Fruit fly (Drosophila melanogaster) whole organism, embryonic: ENCODE measurements around the gene fit.

ENCODE experiments used
- Aef1 ChIP-seq: fragments of 200-800 bp; sonication (Bioruptor generic); IDR thresholded peaks from 3 replicates; pipeline ENCODE4 v1.3.6; 2022; ENCODE audit warnings: missing biosample characterization, missing genetic modification characterization
- CG10147 ChIP-seq: fragments of 200-800 bp; sonication (Bioruptor generic); optimal IDR thresholded peaks from 2 replicates; lab custom pipeline; 2019; ENCODE audit warnings: missing biosample characterization, mild to moderate bottlenecking, missing genetic modification characterization, moderate library complexity
- CG12155 ChIP-seq: fragments of 200-800 bp; sonication (Bioruptor generic); optimal IDR thresholded peaks from 3 replicates; lab custom pipeline; 2016; ENCODE audit warnings: missing biosample characterization, missing genetic modification characterization
- CG12942 ChIP-seq: fragments of 200-800 bp; sonication (Bioruptor generic); optimal IDR thresholded peaks from 3 replicates; lab custom pipeline; 2016; ENCODE audit warnings: missing biosample characterization, missing genetic modification characterization
- CG15073 ChIP-seq: fragments of 200-800 bp; sonication (Bioruptor generic); optimal IDR thresholded peaks from 2 replicates; lab custom pipeline; 2016; ENCODE audit warnings: missing biosample characterization, missing genetic modification characterization
- CG15514 ChIP-seq: fragments of 200-800 bp; sonication (Bioruptor generic); optimal IDR thresholded peaks from 3 replicates; lab custom pipeline; 2017; ENCODE audit warnings: missing biosample characterization, missing genetic modification characterization, mild to moderate bottlenecking, moderate library complexity, missing genetic modification reagents
- CG17568 ChIP-seq: fragments of 200-800 bp; sonication (Bioruptor generic); optimal IDR thresholded peaks from 2 replicates; lab custom pipeline; 2018; ENCODE audit warnings: missing biosample characterization, mild to moderate bottlenecking, missing genetic modification characterization, moderate library complexity
- CG17829 ChIP-seq: fragments of 200-800 bp; optimal IDR thresholded peaks from 2 replicates; lab custom pipeline; 2019; ENCODE audit warnings: missing biosample characterization, mild to moderate bottlenecking, missing genetic modification characterization, moderate library complexity
- CG17912 ChIP-seq: fragments of 200-800 bp; sonication (Bioruptor generic); optimal IDR thresholded peaks from 2 replicates; lab custom pipeline; 2018; ENCODE audit warnings: missing biosample characterization, mild to moderate bottlenecking, missing genetic modification characterization
- CG31365 ChIP-seq: fragments of 200-800 bp; sonication (Bioruptor generic); optimal IDR thresholded peaks from 2 replicates; lab custom pipeline; 2018; ENCODE audit warnings: missing biosample characterization, mild to moderate bottlenecking, missing genetic modification characterization
- CG31388 ChIP-seq: fragments of 200-800 bp; sonication (Bioruptor generic); optimal IDR thresholded peaks from 2 replicates; lab custom pipeline; 2016; ENCODE audit warnings: missing biosample characterization, missing genetic modification characterization
- CG3407 ChIP-seq: fragments of 200-800 bp; sonication (Bioruptor generic); optimal IDR thresholded peaks from 2 replicates; lab custom pipeline; 2018; ENCODE audit warnings: missing biosample characterization, mild to moderate bottlenecking, missing genetic modification characterization
- CG6813 ChIP-seq: fragments of 200-800 bp; sonication (Bioruptor generic); optimal IDR thresholded peaks from 2 replicates; lab custom pipeline; 2017; ENCODE audit warnings: missing biosample characterization, missing genetic modification characterization, mild to moderate bottlenecking, moderate library complexity, missing genetic modification reagents
- CG7963 ChIP-seq: fragments of 200-800 bp; sonication (Bioruptor generic); IDR thresholded peaks from 3 replicates; pipeline ENCODE4 v1.3.6; 2022; ENCODE audit warnings: missing biosample characterization, missing genetic modification characterization; ENCODE audit not compliant: partially characterized antibody
- CG8281 ChIP-seq: fragments of 200-800 bp; sonication (Bioruptor generic); optimal IDR thresholded peaks from 2 replicates; lab custom pipeline; 2018; ENCODE audit warnings: missing biosample characterization, mild to moderate bottlenecking, missing genetic modification characterization, moderate library complexity
- CG8478 ChIP-seq: fragments of >200 bp; optimal IDR thresholded peaks from 2 replicates; lab custom pipeline; 2018
- CG8944 ChIP-seq: fragments of 200-800 bp; sonication (Bioruptor generic); optimal IDR thresholded peaks from 3 replicates; lab custom pipeline; 2016; ENCODE audit warnings: missing biosample characterization, missing genetic modification characterization
- CG9727 ChIP-seq: fragments of 200-800 bp; sonication (Bioruptor generic); optimal IDR thresholded peaks from 3 replicates; lab custom pipeline; 2017; ENCODE audit warnings: missing biosample characterization, mild to moderate bottlenecking, missing genetic modification characterization
- Dbx ChIP-seq: fragments of 200-800 bp; sonication (Bioruptor generic); IDR thresholded peaks from 3 replicates; pipeline ENCODE4 v1.3.6; 2022; ENCODE audit warnings: missing biosample characterization, missing genetic modification characterization
- Dref ChIP-seq: fragments of 200-800 bp; sonication (Bioruptor generic); IDR thresholded peaks from 2 replicates; pipeline ENCODE4 v1.3.6; 2022; ENCODE audit warnings: missing biosample characterization, missing genetic modification characterization
- Elba2 ChIP-seq: fragments of 200-800 bp; sonication (Bioruptor generic); optimal IDR thresholded peaks from 3 replicates; lab custom pipeline; 2016; ENCODE audit warnings: missing biosample characterization, missing genetic modification characterization
- Fer2 ChIP-seq: fragments of 200-800 bp; sonication (Bioruptor generic); optimal IDR thresholded peaks from 2 replicates; lab custom pipeline; 2018; ENCODE audit warnings: missing biosample characterization, mild to moderate bottlenecking, missing genetic modification characterization, moderate library complexity
- HmgD ChIP-seq: fragments of 200-800 bp; sonication (Bioruptor generic); optimal IDR thresholded peaks from 3 replicates; lab custom pipeline; 2016; ENCODE audit warnings: missing biosample characterization, missing genetic modification characterization
- Lhr ChIP-seq: fragments of 200-800 bp; sonication (Bioruptor generic); optimal IDR thresholded peaks from 3 replicates; lab custom pipeline; 2017; ENCODE audit warnings: mild to moderate bottlenecking, missing biosample characterization, missing genetic modification reagents, missing genetic modification characterization
- MESR4 ChIP-seq: fragments of 200-800 bp; sonication (Bioruptor generic); optimal IDR thresholded peaks from 2 replicates; lab custom pipeline; 2018; ENCODE audit warnings: missing biosample characterization, mild to moderate bottlenecking, missing genetic modification characterization, moderate library complexity
- Neu2 ChIP-seq: fragments of 200-800 bp; sonication (Bioruptor generic); optimal IDR thresholded peaks from 3 replicates; lab custom pipeline; 2016; ENCODE audit warnings: missing biosample characterization, missing genetic modification characterization, borderline replicate concordance
- Optix ChIP-seq: fragments of 200-800 bp; sonication (Bioruptor generic); IDR thresholded peaks from 3 replicates; pipeline ENCODE4 v1.3.6; 2022; ENCODE audit warnings: missing biosample characterization, missing genetic modification characterization
- Scr ChIP-seq: fragments of 200-800 bp; sonication (Bioruptor generic); IDR thresholded peaks from 2 replicates; pipeline ENCODE4 v1.3.6; 2022; ENCODE audit warnings: missing biosample characterization, missing genetic modification characterization; ENCODE audit not compliant: partially characterized antibody
- ato ChIP-seq: fragments of 200-800 bp; sonication (Bioruptor generic); IDR thresholded peaks from 2 replicates; pipeline ENCODE4 v1.3.6; 2022; ENCODE audit warnings: missing biosample characterization, missing genetic modification characterization; ENCODE audit not compliant: partially characterized antibody
- bab2 ChIP-seq: fragments of 200-800 bp; sonication (Bioruptor generic); optimal IDR thresholded peaks from 2 replicates; lab custom pipeline; 2016; ENCODE audit warnings: missing biosample characterization, missing genetic modification characterization
- bbx ChIP-seq: fragments of 200-800 bp; sonication (Bioruptor generic); IDR thresholded peaks from 2 replicates; pipeline ENCODE4 v1.3.6; 2022; ENCODE audit warnings: missing biosample characterization, missing genetic modification characterization; ENCODE audit not compliant: partially characterized antibody
- bcd ChIP-seq: fragments of 200-800 bp; sonication (Bioruptor generic); optimal IDR thresholded peaks from 2 replicates; lab custom pipeline; 2017; ENCODE audit warnings: missing biosample characterization, mild to moderate bottlenecking, missing genetic modification characterization
- bowl ChIP-seq: fragments of 200-800 bp; sonication (Bioruptor generic); IDR thresholded peaks from 2 replicates; pipeline ENCODE4 v1.3.6; 2022; ENCODE audit warnings: missing biosample characterization, missing genetic modification characterization
- br ChIP-seq: fragments of >200 bp; optimal IDR thresholded peaks from 2 replicates; lab custom pipeline; 2017
- cato ChIP-seq: fragments of 200-800 bp; sonication (Bioruptor generic); optimal IDR thresholded peaks from 2 replicates; lab custom pipeline; 2016; ENCODE audit warnings: missing biosample characterization, missing genetic modification characterization, borderline replicate concordance
- chinmo ChIP-seq: fragments of 200-800 bp; sonication (Bioruptor generic); IDR thresholded peaks from 4 replicates; pipeline ENCODE4 v1.3.6; 2022; ENCODE audit warnings: missing biosample characterization, missing genetic modification characterization; ENCODE audit not compliant: partially characterized antibody
- chm ChIP-seq: fragments of 200-800 bp; sonication (Bioruptor generic); IDR thresholded peaks from 2 replicates; pipeline ENCODE4 v1.3.6; 2022; ENCODE audit warnings: missing biosample characterization, missing genetic modification characterization
- dan ChIP-seq: fragments of 200-800 bp; sonication (Bioruptor generic); IDR thresholded peaks from 2 replicates; pipeline ENCODE4 v1.3.6; 2022; ENCODE audit warnings: missing biosample characterization, missing genetic modification characterization
- en ChIP-seq: fragments of 200-800 bp; sonication (Bioruptor generic); optimal IDR thresholded peaks from 2 replicates; lab custom pipeline; 2016; ENCODE audit warnings: missing biosample characterization, missing genetic modification characterization
- fd96Cb ChIP-seq: fragments of 200-800 bp; sonication (Bioruptor generic); optimal IDR thresholded peaks from 2 replicates; lab custom pipeline; 2018; ENCODE audit warnings: missing biosample characterization, mild to moderate bottlenecking, missing genetic modification characterization, moderate library complexity
- mirr ChIP-seq: fragments of 200-800 bp; sonication (Bioruptor generic); optimal IDR thresholded peaks from 3 replicates; lab custom pipeline; 2018; ENCODE audit warnings: missing biosample characterization, mild to moderate bottlenecking, missing genetic modification characterization
- nom ChIP-seq: fragments of 200-800 bp; sonication (Bioruptor generic); optimal IDR thresholded peaks from 2 replicates; lab custom pipeline; 2017; ENCODE audit warnings: missing biosample characterization, missing genetic modification characterization, mild to moderate bottlenecking, moderate library complexity, missing genetic modification reagents
- peb ChIP-seq: fragments of 200-800 bp; sonication (Bioruptor generic); IDR thresholded peaks from 2 replicates; pipeline ENCODE4 v1.3.6; 2022; ENCODE audit warnings: missing biosample characterization, missing genetic modification characterization
- pros ChIP-seq: fragments of 200-800 bp; sonication (Bioruptor generic); optimal IDR thresholded peaks from 3 replicates; lab custom pipeline; 2019; ENCODE audit warnings: missing biosample characterization, mild to moderate bottlenecking, missing genetic modification characterization, moderate library complexity
- sens ChIP-seq: fragments of 200-800 bp; sonication (Bioruptor generic); peaks from one replicate; lab custom pipeline; 2016; ENCODE audit warnings: missing biosample characterization, missing genetic modification characterization
- seq ChIP-seq: fragments of 200-800 bp; sonication (Bioruptor generic); IDR thresholded peaks from 2 replicates; pipeline ENCODE4 v1.3.6; 2022; ENCODE audit warnings: missing biosample characterization, missing genetic modification characterization
- sim ChIP-seq: fragments of 200-800 bp; sonication (Bioruptor generic); IDR thresholded peaks from 2 replicates; pipeline ENCODE4 v1.3.6; 2022; ENCODE audit warnings: missing biosample characterization, missing genetic modification characterization
- stc ChIP-seq: fragments of 200-800 bp; sonication (Bioruptor generic); IDR thresholded peaks from 2 replicates; pipeline ENCODE4 v1.3.6; 2022; ENCODE audit warnings: missing biosample characterization, missing genetic modification characterization
- trem ChIP-seq: fragments of 200-800 bp; optimal IDR thresholded peaks from 3 replicates; lab custom pipeline; 2019; ENCODE audit warnings: missing biosample characterization, mild to moderate bottlenecking, missing genetic modification characterization, moderate library complexity
- tup ChIP-seq: fragments of 200-800 bp; sonication (Bioruptor generic); optimal IDR thresholded peaks from 2 replicates; lab custom pipeline; 2016; ENCODE audit warnings: missing biosample characterization, mild to moderate bottlenecking, missing genetic modification characterization, moderate library complexity
- unpg ChIP-seq: fragments of 200-800 bp; sonication (Bioruptor generic); optimal IDR thresholded peaks from 3 replicates; lab custom pipeline; 2018; ENCODE audit warnings: missing biosample characterization, mild to moderate bottlenecking, missing genetic modification characterization, moderate library complexity

Gene fit

DNA sequence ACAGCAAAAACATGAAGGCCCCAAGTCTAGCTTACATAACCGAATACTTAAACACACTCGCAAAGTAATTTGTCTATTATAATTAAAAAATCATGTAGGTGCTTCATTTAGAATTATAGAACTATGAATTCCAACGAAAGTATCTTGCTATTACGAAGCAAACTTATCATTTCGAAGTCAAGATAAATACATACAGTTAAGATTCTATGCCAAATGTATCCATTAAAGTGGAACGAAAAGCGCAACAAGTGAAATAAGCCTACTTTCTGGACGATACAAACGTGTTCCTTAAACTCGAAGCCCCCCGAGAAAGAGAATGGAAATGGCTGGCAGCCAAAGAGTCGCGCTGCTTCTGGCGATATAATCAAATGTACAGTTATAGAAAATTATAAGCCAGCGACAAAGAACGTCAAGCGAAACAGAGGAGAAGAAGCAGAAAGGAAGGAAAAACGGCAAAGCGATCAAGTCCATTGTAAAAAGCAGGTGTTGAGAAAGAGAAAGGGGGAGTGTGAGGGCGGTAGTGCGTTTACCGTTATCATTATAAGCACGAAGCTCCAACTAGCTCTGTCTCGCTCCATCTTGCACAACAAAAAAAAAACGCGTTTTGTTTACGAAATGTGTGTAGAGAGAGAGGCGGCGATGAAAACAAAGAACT is 31.5 kb downstream of the fit start (continued):
- TF ChIP-seq CG31365 (tag; lab: Kevin White, UChicago) (no peak), CG15514 (GFP tag; lab: Kevin White, UChicago) (no peak), en (GFP tag; lab: Kevin White, UChicago) (no peak), chinmo (GFP tag; lab: Robert Waterston, UW) (peak; percentile 26; the same call in 1 of the 4 replicates), Elba2 (GFP tag; lab: Kevin White, UChicago) (no peak), Optix (GFP tag; lab: Robert Waterston, UW) (no peak), sim (GFP tag; lab: Robert Waterston, UW) (no peak), CG12942 (GFP tag; lab: Kevin White, UChicago) (no peak), sens (GFP tag; lab: Kevin White, UChicago) (peak; percentile 67), CG6813 (GFP tag; lab: Kevin White, UChicago) (no peak), CG3407 (no peak), mirr (GFP tag; lab: Kevin White, UChicago) (no peak), CG9727 (no peak), dan (GFP tag; lab: Robert Waterston, UW) (no peak), CG17568 (peak; percentile 11), CG8944 (GFP tag; lab: Kevin White, UChicago) (no peak), CG10147 (GFP tag; lab: Kevin White, UChicago) (peak; percentile 36), seq (GFP tag; lab: Robert Waterston, UW) (no peak), bab2 (no peak), CG17912 (GFP tag; lab: Kevin White, UChicago) (no peak), peb (GFP tag; lab: Robert Waterston, UW) (no peak), trem (no peak), CG17829 (tag; lab: Kevin White, UChicago) (no peak), Neu2 (no peak), Aef1 (GFP tag; lab: Robert Waterston, UW) (no peak), CG8281 (tag; lab: Kevin White, UChicago) (no peak), Lhr (GFP tag; lab: Kevin White, UChicago) (no peak), HmgD (GFP tag; lab: Kevin White, UChicago) (no peak), br (lab: Kevin White, UChicago) (no peak), CG8478 (no peak), nom (GFP tag; lab: Kevin White, UChicago) (no peak), Scr (GFP tag; lab: Robert Waterston, UW) (no peak), Fer2 (tag; lab: Kevin White, UChicago) (no peak), pros (GFP tag; lab: Kevin White, UChicago) (no peak), tup (GFP tag; lab: Kevin White, UChicago) (no peak), unpg (peak; percentile 19), CG15073 (GFP tag; lab: Kevin White, UChicago) (no peak), Dbx (GFP tag; lab: Robert Waterston, UW) (no peak), CG31388 (GFP tag; lab: Kevin White, UChicago) (no peak), bowl (GFP tag; lab: Robert Waterston, UW) (no peak), stc (GFP tag; lab: Robert Waterston, UW) (no peak), MESR4 (no peak), Dref (no peak), bcd (GFP tag; lab: Kevin White, UChicago) (peak; percentile 18), chm (GFP tag; lab: Robert Waterston, UW) (no peak), CG7963 (GFP tag; lab: Robert Waterston, UW) (no peak), fd96Cb (tag; lab: Kevin White, UChicago) (no peak), CG12155 (GFP tag; lab: Kevin White, UChicago) (peak; percentile 10), bbx (GFP tag; lab: Robert Waterston, UW) (no peak), cato (GFP tag; lab: Kevin White, UChicago) (no peak), ato (GFP tag; lab: Robert Waterston, UW) (no peak)
